Worm (Caenorhabditis elegans): ENCODE measurements around the gene F52C12.2.

The F52C12.2 gene

DNA sequence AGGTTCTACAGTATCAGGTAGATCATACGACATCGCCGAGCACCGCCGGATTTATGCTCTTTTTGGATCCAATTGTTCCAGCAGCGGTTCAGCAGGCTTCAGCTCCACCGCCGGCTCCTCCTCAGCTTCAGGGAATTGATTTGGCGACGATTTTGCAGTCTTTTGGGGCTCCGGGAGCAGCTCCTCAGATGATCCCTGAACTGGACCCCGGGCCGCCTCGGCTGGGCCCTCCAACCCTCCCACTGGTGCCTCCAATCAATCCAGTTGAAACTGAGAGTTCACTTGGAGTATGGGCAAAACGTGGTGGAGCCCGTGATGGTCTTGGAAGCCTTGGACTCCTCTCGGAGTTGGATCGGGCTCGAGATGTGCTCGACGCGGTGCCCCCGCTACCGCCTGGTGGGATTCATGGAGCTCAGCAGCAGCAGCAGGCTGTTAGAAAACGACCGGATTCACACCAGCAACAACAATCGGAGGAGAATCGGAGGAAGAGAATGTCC is 37.5 kb downstream of the F52C12.2 start:
- TF ChIP-seq bed-2 (GFP tag; IDR thresholded peaks at IDR 0.05) (no peak), egrh-3 (GFP tag; IDR thresholded peaks at IDR 0.05) (peak; percentile 84; the same call in 1 of the 2 replicates), ztf-26 (tag; optimal IDR thresholded peaks at IDR 0.05) (no peak), ztf-6 (GFP tag; IDR thresholded peaks at IDR 0.05) (0 out of 2 replicates have a peak, but pooled peaks have one; percentile 22), F57C9.4 (tag; optimal IDR thresholded peaks at IDR 0.05) (no peak), zfh-2 (GFP tag; conservative IDR thresholded peaks at IDR 0.05) (peak; percentile 85), hlh-12 (tag; optimal IDR thresholded peaks at IDR 0.05) (no peak)

DNA sequence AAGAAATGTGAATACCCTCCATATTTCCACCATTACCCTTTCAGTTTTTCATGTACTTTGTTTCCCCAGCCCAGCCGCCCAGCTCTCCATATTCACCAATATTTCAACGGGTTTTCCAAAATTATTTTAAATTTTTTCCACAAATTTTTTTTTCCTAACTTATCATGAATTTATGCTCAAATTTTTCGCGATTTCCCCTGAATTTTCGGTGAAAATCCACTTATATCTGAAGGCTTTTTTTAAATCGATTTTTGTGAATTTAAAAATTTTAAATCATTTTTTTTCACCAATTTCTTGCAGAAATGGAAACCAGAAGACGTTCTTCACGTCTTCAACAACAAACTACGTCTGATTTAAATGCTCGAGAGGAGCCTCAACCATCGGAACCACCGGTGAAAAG is 39.4 kb downstream of the F52C12.2 start, which contains the start of gene xpc-1:
Gene xpc-1, plus strand, starts transcription at position 301 of the 400 bp plus-strand sequence.
- no peak for TF ChIP-seq C06A6.2 (GFP tag; conservative IDR thresholded peaks at IDR 0.05)
- TF ChIP-seq K11D2.4 (GFP tag; IDR thresholded peaks at IDR 0.05): no peak
- no peak for TF ChIP-seq B0035.1 (tag; optimal IDR thresholded peaks at IDR 0.05)
- no peak for TF ChIP-seq snpc-1.3 (tag; optimal IDR thresholded peaks at IDR 0.05; ENCODE audit: insufficient read depth)
- TF ChIP-seq ceh-100 (GFP tag; IDR thresholded peaks at IDR 0.05): no peak
- no peak for TF ChIP-seq let-607 (tag; optimal IDR thresholded peaks at IDR 0.05)
- TF ChIP-seq Y53G8AR.9 (GFP tag; conservative IDR thresholded peaks at IDR 0.05): no peak
- no peak for TF ChIP-seq aptf-3 (GFP tag; IDR thresholded peaks at IDR 0.05)
- no peak for TF ChIP-seq snpc-1.1 (tag; optimal IDR thresholded peaks at IDR 0.05; ENCODE audit: insufficient read depth)
- TF ChIP-seq nfyb-1 (GFP tag; IDR thresholded peaks at IDR 0.05): no peak
- no peak for TF ChIP-seq mxl-1 (tag; optimal IDR thresholded peaks at IDR 0.05)
- TF ChIP-seq bed-2 (GFP tag; IDR thresholded peaks at IDR 0.05): no peak

DNA sequence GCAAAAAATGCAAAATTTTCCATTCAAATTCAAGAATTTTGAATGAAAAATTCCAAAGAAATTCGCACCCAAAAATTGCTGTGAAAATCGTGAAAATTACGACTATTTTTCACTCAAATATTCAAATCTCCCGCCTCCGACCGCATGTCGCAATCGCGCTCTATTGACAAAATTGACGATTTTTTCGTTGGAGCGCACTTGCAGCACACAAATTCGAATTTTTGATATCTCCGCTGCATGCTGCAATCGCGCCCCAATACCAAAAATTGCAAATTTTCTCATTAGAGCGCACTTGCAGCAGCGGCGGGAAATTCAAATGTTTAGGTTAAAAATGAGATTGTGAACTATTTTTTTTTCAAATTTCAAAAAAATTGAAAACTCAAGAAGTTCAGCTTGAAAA is 44.4 kb downstream of the F52C12.2 start:
- TF ChIP-seq unc-62 (GFP tag; optimal IDR thresholded peaks at IDR 0.05) (no peak), mcd-1 (GFP tag; IDR thresholded peaks at IDR 0.05) (peak; percentile 71)

DNA sequence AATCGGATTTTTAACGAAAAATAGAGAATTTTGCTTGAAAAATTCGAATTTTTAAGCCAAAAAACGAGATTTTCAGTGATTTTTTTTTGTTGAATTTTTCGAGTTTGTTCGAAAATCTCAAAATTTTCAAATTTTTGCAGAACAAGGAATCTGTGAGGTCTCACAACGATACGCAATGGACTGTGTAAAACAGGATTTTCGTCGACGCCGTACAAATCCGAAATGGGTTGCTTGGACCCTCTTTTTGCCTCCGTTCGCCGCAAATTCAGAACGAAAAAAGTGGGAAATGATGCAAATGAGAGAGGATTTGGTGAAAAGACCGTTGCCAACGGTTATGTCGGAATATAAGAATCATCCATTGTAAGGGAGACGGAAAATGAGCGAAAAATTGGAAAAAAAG is 48.9 kb downstream of the F52C12.2 start:
- no peak for TF ChIP-seq egl-44 (GFP tag; IDR thresholded peaks at IDR 0.05)
- no peak for TF ChIP-seq Y67H2A.10 (GFP tag; conservative IDR thresholded peaks at IDR 0.05)
- TF ChIP-seq ZK185.1 (tag; optimal IDR thresholded peaks at IDR 0.05; ENCODE audit: poor library complexity, severe bottlenecking): no peak
- TF ChIP-seq madf-8 (GFP tag; conservative IDR thresholded peaks at IDR 0.05): no peak
- TF ChIP-seq nhr-80 (tag; optimal IDR thresholded peaks at IDR 0.05): no peak
- TF ChIP-seq pbrm-1 (GFP tag; IDR thresholded peaks at IDR 0.05): no peak
- TF ChIP-seq F39B2.1 (GFP tag; IDR thresholded peaks at IDR 0.05): no peak
- TF ChIP-seq madf-10 (tag; optimal IDR thresholded peaks at IDR 0.05): no peak
- no peak for TF ChIP-seq nhr-120 (GFP tag; IDR thresholded peaks at IDR 0.05)
- no peak for TF ChIP-seq ets-4 (GFP tag; optimal IDR thresholded peaks at IDR 0.05)
- TF ChIP-seq madf-6 (GFP tag; IDR thresholded peaks at IDR 0.05): no peak
- no peak for TF ChIP-seq F22D6.2 (tag; optimal IDR thresholded peaks at IDR 0.05)
- no peak for TF ChIP-seq F33H1.4 (GFP tag; IDR thresholded peaks at IDR 0.05)
- TF ChIP-seq K12H6.12 (tag; optimal IDR thresholded peaks at IDR 0.05): no peak
- no peak for TF ChIP-seq chd-7 (tag; optimal IDR thresholded peaks at IDR 0.05)
- TF ChIP-seq dpff-1 (tag; optimal IDR thresholded peaks at IDR 0.05): no peak

Measured in whole organism, young adult.